Fruit fly (Drosophila melanogaster) whole organism, prepupa: ENCODE results near the gene CG46463.

Experiments
- Blimp-1 ChIP-seq: fragments of 200-800 bp; sonication (Bioruptor generic); optimal IDR thresholded peaks from 3 replicates; lab custom pipeline; 2017; ENCODE audit warnings: missing biosample characterization, missing genetic modification characterization, mild to moderate bottlenecking, moderate library complexity, missing genetic modification reagents
- CG3032 ChIP-seq: fragments of 200-800 bp; optimal IDR thresholded peaks from 2 replicates; lab custom pipeline; 2019; ENCODE audit warnings: missing biosample characterization, mild to moderate bottlenecking, missing genetic modification characterization, moderate library complexity
- CG3919 ChIP-seq: fragments of 200-800 bp; sonication (Bioruptor generic); optimal IDR thresholded peaks from 3 replicates; lab custom pipeline; 2016; ENCODE audit warnings: missing biosample characterization, missing genetic modification characterization
- CG4318 ChIP-seq: fragments of 200-800 bp; sonication (Bioruptor generic); optimal IDR thresholded peaks from 3 replicates; lab custom pipeline; 2017; ENCODE audit warnings: missing biosample characterization, mild to moderate bottlenecking, missing genetic modification characterization
- CG6163 ChIP-seq: fragments of 200-800 bp; sonication (Bioruptor generic); IDR thresholded peaks from 3 replicates; pipeline ENCODE4 v1.3.6; 2022; ENCODE audit warnings: missing biosample characterization, missing genetic modification characterization
- CG9139 ChIP-seq: fragments of 200-800 bp; sonication (Bioruptor generic); optimal IDR thresholded peaks from 3 replicates; lab custom pipeline; 2017; ENCODE audit warnings: missing biosample characterization, mild to moderate bottlenecking, missing genetic modification characterization
- Eip75B ChIP-seq: fragments of 200-800 bp; sonication (Bioruptor generic); optimal IDR thresholded peaks from 3 replicates; lab custom pipeline; 2016; ENCODE audit warnings: missing biosample characterization, missing genetic modification characterization
- Gug ChIP-seq: fragments of 200-800 bp; sonication (Bioruptor generic); IDR thresholded peaks from 2 replicates; pipeline ENCODE4 v1.3.6; 2022; ENCODE audit warnings: missing biosample characterization, missing genetic modification characterization
- Hr4 ChIP-seq: fragments of 200-800 bp; sonication (Bioruptor generic); optimal IDR thresholded peaks from 3 replicates; lab custom pipeline; 2016; ENCODE audit warnings: missing biosample characterization, missing genetic modification characterization
- Lpt ChIP-seq: fragments of 200-800 bp; sonication (Bioruptor generic); optimal IDR thresholded peaks from 3 replicates; lab custom pipeline; 2016; ENCODE audit warnings: missing biosample characterization, missing genetic modification characterization
- cyc ChIP-seq: fragments of 200-800 bp; sonication (Bioruptor generic); optimal IDR thresholded peaks from 3 replicates; lab custom pipeline; 2016; ENCODE audit warnings: missing biosample characterization, missing genetic modification characterization
- spab ChIP-seq: fragments of 200-800 bp; sonication (Bioruptor generic); optimal IDR thresholded peaks from 2 replicates; lab custom pipeline; 2017; ENCODE audit warnings: missing biosample characterization, mild to moderate bottlenecking, missing genetic modification characterization, missing genetic modification reagents

DNA sequence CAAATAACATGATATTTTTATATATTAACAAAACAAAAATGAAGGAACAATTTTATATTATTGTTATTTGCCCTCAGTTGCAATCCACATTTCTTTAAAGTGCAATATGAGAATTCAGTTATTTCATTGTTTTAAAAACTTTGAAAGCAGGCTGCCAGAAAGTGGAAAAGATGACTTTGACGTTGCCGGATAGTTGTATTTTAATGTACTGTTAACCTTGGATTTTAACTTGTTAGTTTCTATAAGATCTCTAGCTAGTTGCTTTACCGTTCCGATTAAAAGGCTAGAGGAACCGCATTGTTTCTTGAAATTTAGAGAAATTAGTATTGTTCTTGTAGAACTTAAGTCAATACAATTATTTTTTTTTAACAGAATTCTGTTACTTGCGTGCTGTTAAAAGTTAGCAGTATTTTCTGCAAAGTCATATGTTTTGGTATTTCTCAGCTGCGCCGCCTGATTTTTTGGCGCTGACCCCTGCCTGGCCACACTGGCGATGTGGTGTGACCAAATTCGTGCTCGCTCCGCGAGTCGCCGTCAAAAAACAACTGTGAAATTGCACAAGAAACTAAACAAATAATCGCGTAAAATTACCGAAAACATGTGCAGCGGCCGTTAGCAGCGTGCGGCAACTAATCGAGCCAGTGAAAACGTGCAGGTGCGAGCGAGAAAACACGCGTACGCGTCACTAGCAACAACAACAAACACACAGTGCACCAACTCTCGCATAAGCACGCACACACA lies 54.3 kb downstream of the CG46463 start, which contains the start of gene Eip63E:
- TF ChIP-seq CG4318 (GFP tag; lab: Kevin White, UChicago), result no peak
- TF ChIP-seq Eip75B (GFP tag; lab: Kevin White, UChicago), result no peak
- TF ChIP-seq Hr4 (GFP tag; lab: Kevin White, UChicago), result no peak
- 0 out of 3 replicates have a peak, but pooled peaks have one; percentile 50 for TF ChIP-seq CG6163 (GFP tag; lab: Robert Waterston, UW)
- no peak for TF ChIP-seq Blimp-1 (GFP tag; lab: Kevin White, UChicago)
- peak; percentile 22 for TF ChIP-seq CG3032 (tag; lab: Kevin White, UChicago)
- TF ChIP-seq cyc (GFP tag; lab: Kevin White, UChicago), result no peak
- TF ChIP-seq Gug, result no peak
- TF ChIP-seq CG3919 (GFP tag; lab: Kevin White, UChicago), result peak; percentile 45
- peak; percentile 26 for TF ChIP-seq CG9139 (GFP tag; lab: Kevin White, UChicago)
- TF ChIP-seq spab (GFP tag; lab: Kevin White, UChicago), result peak; percentile 18
- no peak for TF ChIP-seq Lpt (GFP tag; lab: Kevin White, UChicago)
